Worm (Caenorhabditis elegans) whole organism, mixed stage, embryonic: Measurements from ENCODE around the gene srab-2.

Experiments used
- mep-1 ChIP-seq: fragments of 150-350 bp; optimal IDR thresholded peaks from 2 replicates; lab custom pipeline; 2017; ENCODE audit warnings: missing biosample characterization, missing genetic modification reagents, missing genetic modification characterization, inconsistent platforms
- nhr-28 ChIP-seq: fragments of 150-350 bp; optimal IDR thresholded peaks from 2 replicates; lab custom pipeline; 2014; ENCODE audit warnings: missing biosample characterization, missing genetic modification characterization
- pha-4 ChIP-seq: fragments of 150-350 bp; optimal IDR thresholded peaks from 2 replicates; lab custom pipeline; 2018; ENCODE audit warnings: missing biosample characterization, missing genetic modification reagents, missing genetic modification characterization
- unc-62 ChIP-seq: fragments of 150-350 bp; optimal IDR thresholded peaks from 2 replicates; lab custom pipeline; 2014; ENCODE audit warnings: missing biosample characterization, missing genetic modification reagents, missing genetic modification characterization
- zip-8 ChIP-seq: fragments of 150-350 bp; optimal IDR thresholded peaks from 2 replicates; lab custom pipeline; 2014; ENCODE audit warnings: missing biosample characterization, missing genetic modification characterization
- ztf-11 ChIP-seq: fragments of 150-350 bp; optimal IDR thresholded peaks from 2 replicates; lab custom pipeline; 2014; ENCODE audit warnings: missing biosample characterization, missing genetic modification characterization

- TF ChIP-seq mep-1 (tag; lab: Kevin White, UChicago) (no peak), zip-8 (tag; lab: Kevin White, UChicago) (no peak), pha-4 (tag; lab: Kevin White, UChicago) (no peak), ztf-11 (tag; lab: Kevin White, UChicago) (no peak), nhr-28 (no peak), unc-62 (GFP tag; lab: Kevin White, UChicago) (no peak)
Measured at ce11 chrV:5119109-5119508, 14.3 kb upstream of the srab-2 start, which contains the start of gene C04F5.9.
